Fruit fly (Drosophila melanogaster): ENCODE data around the gene CG43725.

Gene CG43725

DNA sequence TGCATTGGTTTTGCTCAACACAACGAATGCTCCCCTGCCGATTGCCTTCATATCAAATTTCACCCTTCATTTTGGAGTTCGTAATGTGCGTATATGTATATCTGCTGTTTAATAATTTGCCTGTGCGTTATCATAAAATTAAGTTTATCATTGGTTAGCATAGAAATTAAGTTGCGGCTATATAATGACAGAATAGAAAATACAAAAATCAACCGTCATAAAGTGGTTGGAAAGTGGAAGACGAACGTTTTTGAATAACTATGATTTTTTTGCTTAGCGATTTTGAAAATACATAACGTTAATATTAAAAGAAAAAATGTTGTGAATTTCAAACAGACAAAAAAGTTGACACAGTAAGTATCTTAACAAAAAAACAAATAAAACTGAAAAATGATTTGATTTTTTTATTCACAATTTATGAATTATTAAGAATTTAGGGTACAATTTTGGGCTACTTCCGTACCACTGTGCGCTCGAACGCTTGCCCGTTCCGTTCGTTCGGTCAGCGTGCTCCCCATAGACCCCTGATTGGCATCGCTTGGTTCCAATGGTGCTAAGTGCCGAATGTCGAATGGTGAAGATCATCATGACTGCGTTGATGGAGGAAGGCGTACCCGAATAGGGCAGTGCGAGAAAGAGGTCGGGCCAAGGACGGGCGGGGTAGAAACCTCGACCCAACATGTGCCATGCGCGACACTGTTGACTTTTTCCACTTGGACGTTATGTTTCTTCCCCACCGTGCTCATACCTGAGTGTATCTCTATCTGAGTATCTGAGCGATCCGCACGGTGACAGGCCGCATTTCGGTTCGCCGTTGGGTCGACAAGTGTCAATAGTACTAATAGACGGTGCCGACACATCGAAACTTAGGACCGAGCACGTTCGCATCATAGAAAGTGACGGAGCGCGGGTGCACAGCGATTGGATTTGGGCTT is 37.5 kb upstream of the CG43725 start (continued):
- TF ChIP-seq CG8290 (GFP tag; optimal IDR thresholded peaks at IDR 0.05), result peak; percentile 14
- TF ChIP-seq CG8290 (tag; optimal IDR thresholded peaks at IDR 0.05), result peak in 1 of 2 experiments; percentile 16
- TF ChIP-seq ham (GFP tag; IDR thresholded peaks at IDR 0.05), result no peak
- TF ChIP-seq gcm2 (GFP tag; optimal IDR thresholded peaks at IDR 0.05), result peak; percentile 22
- peak; percentile 16; the same call in 1 of the 3 replicates for TF ChIP-seq H15 (GFP tag; IDR thresholded peaks at IDR 0.05)
- no peak for TF ChIP-seq BtbVII (GFP tag; optimal IDR thresholded peaks at IDR 0.05)
- TF ChIP-seq CG1602 (GFP tag; optimal IDR thresholded peaks at IDR 0.05), result peak; percentile 70
- no peak for TF ChIP-seq kah (GFP tag; optimal IDR thresholded peaks at IDR 0.05)
- peak; percentile 64; the same call in 1 of the 2 replicates for TF ChIP-seq chm (GFP tag; IDR thresholded peaks at IDR 0.05)
- peak in 1 of 2 experiments; percentile 76 for TF ChIP-seq bsh (GFP tag; optimal IDR thresholded peaks at IDR 0.05)
- TF ChIP-seq Camta (GFP tag; optimal IDR thresholded peaks at IDR 0.05), result peak; percentile 31
- TF ChIP-seq CG10565 (GFP tag; optimal IDR thresholded peaks at IDR 0.05), result no peak
- TF ChIP-seq yki (optimal IDR thresholded peaks at IDR 0.05), result no peak
- peak; percentile 47 for TF ChIP-seq CG10543 (GFP tag; optimal IDR thresholded peaks at IDR 0.05)
- no peak for TF ChIP-seq knrl (GFP tag; IDR thresholded peaks at IDR 0.05; ENCODE audit: partially characterized antibody)
- TF ChIP-seq lmd (GFP tag; IDR thresholded peaks at IDR 0.05), result peak; percentile 52
- TF ChIP-seq bab2 (GFP tag; optimal IDR thresholded peaks at IDR 0.05), result peak; percentile 45
- no peak for TF ChIP-seq schlank (tag; optimal IDR thresholded peaks at IDR 0.05)
- peak; percentile 33 for TF ChIP-seq CG7786 (GFP tag; optimal IDR thresholded peaks at IDR 0.05)
- TF ChIP-seq gsb-n (tag; optimal IDR thresholded peaks at IDR 0.05), result peak; percentile 67
- no peak for TF ChIP-seq sc (optimal IDR thresholded peaks at IDR 0.05)
- peak; percentile 51 for TF ChIP-seq sc (GFP tag; optimal IDR thresholded peaks at IDR 0.05)
- TF ChIP-seq Ada2b (GFP tag; IDR thresholded peaks at IDR 0.05), result no peak
- TF ChIP-seq Bgb (GFP tag; IDR thresholded peaks at IDR 0.05; ENCODE audit: partially characterized antibody), result peak; percentile 30; the same call in 1 of the 2 replicates
- TF ChIP-seq CG7372 (GFP tag; IDR thresholded peaks at IDR 0.05), result no peak
- no peak for TF ChIP-seq Jarid2 (GFP tag; optimal IDR thresholded peaks at IDR 0.05)
- no peak for TF ChIP-seq amos (GFP tag; IDR thresholded peaks at IDR 0.05; ENCODE audit: partially characterized antibody)
- TF ChIP-seq CG11695 (GFP tag; IDR thresholded peaks at IDR 0.05), result 0 out of 3 replicates have a peak, but pooled peaks have one; percentile 45
- TF ChIP-seq CG1792 (GFP tag; optimal IDR thresholded peaks at IDR 0.05), result no peak
- no peak for TF ChIP-seq CG16813 (GFP tag; IDR thresholded peaks at IDR 0.05; ENCODE audit: partially characterized antibody)
- peak; percentile 30 for TF ChIP-seq salm (tag; optimal IDR thresholded peaks at IDR 0.05)
- peak; percentile 69 for TF ChIP-seq CG8924 (tag; optimal IDR thresholded peaks at IDR 0.05)
- no peak for TF ChIP-seq Taf1 (GFP tag; IDR thresholded peaks at IDR 0.05)
- TF ChIP-seq Oaz (GFP tag; IDR thresholded peaks at IDR 0.05), result peak; percentile 13; the same call in 1 of the 2 replicates
- no peak for TF ChIP-seq Eip74EF (GFP tag; optimal IDR thresholded peaks at IDR 0.05)
- no peak for TF ChIP-seq CG17802 (tag; optimal IDR thresholded peaks at IDR 0.05)
- no peak for TF ChIP-seq CG2129 (GFP tag; IDR thresholded peaks at IDR 0.05; ENCODE audit: partially characterized antibody)
- no peak for TF ChIP-seq Sry-β (GFP tag; optimal IDR thresholded peaks at IDR 0.05)
- TF ChIP-seq CG4730 (GFP tag; IDR thresholded peaks at IDR 0.05), result peak; percentile 22; the same call in 1 of the 2 replicates
- TF ChIP-seq ab (GFP tag; optimal IDR thresholded peaks at IDR 0.05), result no peak
- peak; percentile 76 for TF ChIP-seq unpg (GFP tag; optimal IDR thresholded peaks at IDR 0.05)
- peak; percentile 52 for TF ChIP-seq Sox100B (GFP tag; optimal IDR thresholded peaks at IDR 0.05)
- TF ChIP-seq kay (GFP tag; optimal IDR thresholded peaks at IDR 0.05), result no peak
- TF ChIP-seq CG4820 (GFP tag; optimal IDR thresholded peaks at IDR 0.05), result peak; percentile 5
- TF ChIP-seq Bteb2 (GFP tag; optimal IDR thresholded peaks at IDR 0.05), result peak; percentile 53
- no peak for TF ChIP-seq eyg (GFP tag; optimal IDR thresholded peaks at IDR 0.05)
- TF ChIP-seq CG8765 (GFP tag; IDR thresholded peaks at IDR 0.05), result no peak
- no peak for TF ChIP-seq CG6813 (GFP tag; optimal IDR thresholded peaks at IDR 0.05)
- no peak for TF ChIP-seq Gsc (GFP tag; IDR thresholded peaks at IDR 0.05)
